Worm (Caenorhabditis elegans) whole organism, L4 larva: ENCODE data around the gene nol-9.

Source experiments
- ceh-32 ChIP-seq: sonication (generic microtip); optimal IDR thresholded peaks from 2 replicates; lab custom pipeline; 2016; ENCODE audit warnings: mild to moderate bottlenecking, missing genetic modification characterization, missing compliant biosample characterization; ENCODE audit not compliant: poor library complexity
- dve-1 ChIP-seq: sonication (generic microtip); optimal IDR thresholded peaks from 2 replicates; lab custom pipeline; 2017; ENCODE audit warnings: antibody characterized with exemption, mild to moderate bottlenecking, missing genetic modification characterization, missing compliant biosample characterization; ENCODE audit not compliant: insufficient read depth
- lin-38 ChIP-seq: fragments of 200-800 bp; sonication (Bioruptor generic); IDR thresholded peaks from 2 replicates; pipeline ENCODE4 v1.3.6; 2022; ENCODE audit warnings: missing genetic modification reagents, missing genetic modification characterization, missing compliant biosample characterization
- lin-39 ChIP-seq: fragments of 150-350 bp; optimal IDR thresholded peaks from 2 replicates; lab custom pipeline; 2014; ENCODE audit warnings: missing biosample characterization, missing genetic modification reagents, missing genetic modification characterization
- mdl-1 ChIP-seq, 2 experiments: fragments of 150-350 bp in 1 of 2; sonication (generic microtip) in 1 of 2; optimal IDR thresholded peaks; 2 replicates each; lab custom pipeline; 2014 to 2017; ENCODE audit warnings: missing biosample characterization in 2 of 2, missing genetic modification characterization in 2 of 2
- nhr-102 ChIP-seq: sonication (generic microtip); optimal IDR thresholded peaks from 2 replicates; lab custom pipeline; 2016; ENCODE audit warnings: mild to moderate bottlenecking, missing genetic modification characterization, moderate library complexity, missing compliant biosample characterization
- nhr-28 ChIP-seq: fragments of 150-350 bp; optimal IDR thresholded peaks from 2 replicates; lab custom pipeline; 2014; ENCODE audit warnings: missing biosample characterization, missing genetic modification characterization
- nhr-42 ChIP-seq: fragments of 200-800 bp; sonication (Bioruptor generic); IDR thresholded peaks from 2 replicates; pipeline ENCODE4 v1.3.6; 2022; ENCODE audit warnings: missing genetic modification characterization, missing compliant biosample characterization
- nhr-77 ChIP-seq: fragments of 150-350 bp; optimal IDR thresholded peaks from 2 replicates; lab custom pipeline; 2014; ENCODE audit warnings: missing biosample characterization, missing genetic modification characterization
- pqm-1 ChIP-seq: sonication (generic microtip); optimal IDR thresholded peaks from 2 replicates; lab custom pipeline; 2017; ENCODE audit warnings: missing biosample characterization, missing genetic modification characterization
- skn-1 ChIP-seq: fragments of 150-350 bp; optimal IDR thresholded peaks from 2 replicates; lab custom pipeline; 2014; ENCODE audit warnings: missing biosample characterization, missing genetic modification characterization
- unc-39 ChIP-seq: sonication (generic microtip); optimal IDR thresholded peaks from 2 replicates; lab custom pipeline; 2017; ENCODE audit warnings: missing biosample characterization, missing genetic modification characterization

- TF ChIP-seq mdl-1 (tag; optimal IDR thresholded peaks at IDR 0.05; lab: Kevin White, UChicago), result no peak
- TF ChIP-seq nhr-28 (tag; lab: Kevin White, UChicago), result no peak
- TF ChIP-seq lin-39 (tag; lab: Kevin White, UChicago), result no peak
- no peak for TF ChIP-seq skn-1 (tag; lab: Kevin White, UChicago)
- no peak for TF ChIP-seq nhr-77 (tag; lab: Kevin White, UChicago)
- TF ChIP-seq pqm-1 (tag; lab: Kevin White, UChicago), result no peak
- TF ChIP-seq ceh-32 (tag; lab: Kevin White, UChicago), result no peak
- TF ChIP-seq nhr-102 (tag; lab: Kevin White, UChicago), result no peak
- TF ChIP-seq unc-39 (tag; lab: Kevin White, UChicago), result no peak
- no peak for TF ChIP-seq nhr-42
- TF ChIP-seq lin-38, result peak; percentile 92
- TF ChIP-seq dve-1 (tag; lab: Kevin White, UChicago), result no peak
Observed at ce11 chrIV:13453509-13453908, 31.2 kb downstream of the nol-9 start.
